Fruit fly (Drosophila melanogaster) whole organism, embryonic: ENCODE data around the gene CG17028.

Experiments
- Aef1 ChIP-seq: fragments of 200-800 bp; sonication (Bioruptor generic); IDR thresholded peaks from 3 replicates; pipeline ENCODE4 v1.3.6; 2022; ENCODE audit warnings: missing biosample characterization, missing genetic modification characterization
- CG10267 ChIP-seq: fragments of 200-800 bp; sonication (Bioruptor generic); optimal IDR thresholded peaks from 2 replicates; lab custom pipeline; 2018; ENCODE audit warnings: missing biosample characterization, mild to moderate bottlenecking, missing genetic modification characterization, moderate library complexity
- CG10959 ChIP-seq: fragments of 200-800 bp; sonication (Bioruptor generic); IDR thresholded peaks from 2 replicates; pipeline ENCODE4 v1.3.6; 2022; ENCODE audit warnings: missing biosample characterization, missing genetic modification characterization
- CG11093 ChIP-seq: fragments of 200-800 bp; sonication (Bioruptor generic); IDR thresholded peaks from 3 replicates; pipeline ENCODE4 v1.3.6; 2022; ENCODE audit warnings: missing biosample characterization, missing genetic modification characterization
- CG12104 ChIP-seq: fragments of 200-800 bp; sonication (Bioruptor generic); optimal IDR thresholded peaks from 3 replicates; lab custom pipeline; 2016; ENCODE audit warnings: missing biosample characterization, missing genetic modification characterization
- CG12155 ChIP-seq: fragments of 200-800 bp; sonication (Bioruptor generic); optimal IDR thresholded peaks from 3 replicates; lab custom pipeline; 2016; ENCODE audit warnings: missing biosample characterization, missing genetic modification characterization
- CG14441 ChIP-seq: fragments of 200-800 bp; sonication (Bioruptor generic); IDR thresholded peaks from 2 replicates; pipeline ENCODE4 v1.3.6; 2022; ENCODE audit warnings: missing biosample characterization, missing genetic modification characterization
- CG15479 ChIP-seq: fragments of 200-800 bp; sonication (Bioruptor generic); optimal IDR thresholded peaks from 3 replicates; lab custom pipeline; 2019; ENCODE audit warnings: missing biosample characterization, mild to moderate bottlenecking, missing genetic modification characterization, moderate library complexity
- CG17328 ChIP-seq: fragments of 200-800 bp; sonication (Bioruptor generic); IDR thresholded peaks from 2 replicates; pipeline ENCODE4 v1.3.6; 2022; ENCODE audit warnings: missing biosample characterization, missing genetic modification characterization
- CG18619 ChIP-seq: fragments of 200-800 bp; sonication (Bioruptor generic); optimal IDR thresholded peaks from 3 replicates; lab custom pipeline; 2017; ENCODE audit warnings: missing biosample characterization, mild to moderate bottlenecking, missing genetic modification characterization
- CG31388 ChIP-seq: fragments of 200-800 bp; sonication (Bioruptor generic); optimal IDR thresholded peaks from 2 replicates; lab custom pipeline; 2016; ENCODE audit warnings: missing biosample characterization, missing genetic modification characterization
- CG3726 ChIP-seq: fragments of 200-800 bp; sonication (Bioruptor generic); IDR thresholded peaks from 3 replicates; pipeline ENCODE4, ENCODE4 v1.3.6; 2022; ENCODE audit warnings: missing biosample characterization, missing genetic modification characterization
- CG3838 ChIP-seq: fragments of 200-800 bp; sonication (Bioruptor generic); optimal IDR thresholded peaks from 3 replicates; lab custom pipeline; 2016; ENCODE audit warnings: missing biosample characterization, missing genetic modification characterization
- CG4282 ChIP-seq: fragments of 200-800 bp; sonication (Bioruptor generic); optimal IDR thresholded peaks from 2 replicates; lab custom pipeline; 2016; ENCODE audit warnings: missing biosample characterization, missing genetic modification characterization
- CG4328 ChIP-seq: fragments of 200-800 bp; sonication (Bioruptor generic); optimal IDR thresholded peaks from 3 replicates; lab custom pipeline; 2017; ENCODE audit warnings: missing biosample characterization, missing genetic modification reagents, missing genetic modification characterization
- CG4360 ChIP-seq: fragments of 200-800 bp; sonication (Bioruptor generic); IDR thresholded peaks from 2 replicates; pipeline ENCODE4 v1.3.6; 2022; ENCODE audit warnings: missing biosample characterization, missing genetic modification characterization
- CG43689 ChIP-seq: fragments of 200-800 bp; sonication (Bioruptor generic); IDR thresholded peaks from 2 replicates; pipeline ENCODE4 v1.3.6; 2022; ENCODE audit warnings: missing biosample characterization, missing genetic modification characterization
- CG4820 ChIP-seq: fragments of 200-800 bp; sonication (Bioruptor generic); optimal IDR thresholded peaks from 3 replicates; lab custom pipeline; 2016; ENCODE audit warnings: missing biosample characterization, missing genetic modification characterization
- CG6272 ChIP-seq: fragments of 200-800 bp; sonication (Bioruptor generic); IDR thresholded peaks from 2 replicates; pipeline ENCODE4 v1.3.6; 2022; ENCODE audit warnings: missing biosample characterization, missing genetic modification characterization
- CG7963 ChIP-seq: fragments of 200-800 bp; sonication (Bioruptor generic); IDR thresholded peaks from 3 replicates; pipeline ENCODE4 v1.3.6; 2022; ENCODE audit warnings: missing biosample characterization, missing genetic modification characterization; ENCODE audit not compliant: partially characterized antibody
- CG9797 ChIP-seq: fragments of 200-800 bp; sonication (Bioruptor generic); optimal IDR thresholded peaks from 3 replicates; lab custom pipeline; 2018; ENCODE audit warnings: missing biosample characterization, mild to moderate bottlenecking, missing genetic modification characterization
- CHES-1-like ChIP-seq: fragments of 200-800 bp; sonication (Bioruptor generic); optimal IDR thresholded peaks from 2 replicates; lab custom pipeline; 2016; ENCODE audit warnings: missing biosample characterization, missing genetic modification characterization
- Dip3 ChIP-seq: fragments of 200-800 bp; sonication (Bioruptor generic); optimal IDR thresholded peaks from 3 replicates; lab custom pipeline; 2016; ENCODE audit warnings: missing biosample characterization, missing genetic modification characterization
- Fer2 ChIP-seq: fragments of 200-800 bp; sonication (Bioruptor generic); optimal IDR thresholded peaks from 2 replicates; lab custom pipeline; 2018; ENCODE audit warnings: missing biosample characterization, mild to moderate bottlenecking, missing genetic modification characterization, moderate library complexity
- GATAe ChIP-seq: fragments of 200-800 bp; sonication (Bioruptor generic); conservative IDR thresholded peaks from 2 replicates; pipeline ENCODE4 v1.3.6; 2022; ENCODE audit warnings: missing biosample characterization, missing genetic modification characterization
- Gsc ChIP-seq: fragments of 200-800 bp; sonication (Bioruptor generic); IDR thresholded peaks from 2 replicates; pipeline ENCODE4 v1.3.6; 2022; ENCODE audit warnings: missing biosample characterization, missing genetic modification characterization
- Lhr ChIP-seq: fragments of 200-800 bp; sonication (Bioruptor generic); optimal IDR thresholded peaks from 3 replicates; lab custom pipeline; 2017; ENCODE audit warnings: mild to moderate bottlenecking, missing biosample characterization, missing genetic modification reagents, missing genetic modification characterization
- Mes4 ChIP-seq: fragments of 200-800 bp; sonication (Bioruptor generic); optimal IDR thresholded peaks from 2 replicates; lab custom pipeline; 2016; ENCODE audit warnings: missing biosample characterization, missing genetic modification characterization
- Oli ChIP-seq: fragments of 200-800 bp; sonication (Bioruptor generic); optimal IDR thresholded peaks from 2 replicates; lab custom pipeline; 2018; ENCODE audit warnings: missing biosample characterization, mild to moderate bottlenecking, missing genetic modification characterization, moderate library complexity
- Pdp1 ChIP-seq, 2 experiments: fragments of 200-800 bp; sonication (Bioruptor generic); optimal IDR thresholded peaks; 3 replicates each; lab custom pipeline; 2016; ENCODE audit warnings: missing biosample characterization in 2 of 2, missing genetic modification characterization in 2 of 2, mild to moderate bottlenecking in 1 of 2, moderate library complexity in 1 of 2
- Side ChIP-seq: fragments of 200-800 bp; sonication (Bioruptor generic); optimal IDR thresholded peaks from 2 replicates; lab custom pipeline; 2016; ENCODE audit warnings: missing biosample characterization, missing genetic modification characterization
- Sox102F ChIP-seq: fragments of 200-800 bp; sonication (Bioruptor generic); optimal IDR thresholded peaks from 2 replicates; lab custom pipeline; 2018; ENCODE audit warnings: missing biosample characterization, mild to moderate bottlenecking, missing genetic modification characterization, moderate library complexity
- Stat92E ChIP-seq, 3 experiments: fragments of >200 bp in 2 of 3; fragments of 200-800 bp in 1 of 3; sonication (Bioruptor generic) in 1 of 3; optimal IDR thresholded peaks; 2 replicates each; lab custom pipeline; 2017 to 2019; ENCODE audit warnings: missing biosample characterization in 3 of 3, missing genetic modification characterization in 3 of 3, mild to moderate bottlenecking in 1 of 3, moderate library complexity in 1 of 3
- YL-1 ChIP-seq: fragments of 200-800 bp; sonication (Bioruptor generic); optimal IDR thresholded peaks from 3 replicates; lab custom pipeline; 2017; ENCODE audit warnings: missing biosample characterization, mild to moderate bottlenecking, missing genetic modification characterization
- abd-A ChIP-seq: fragments of 200-800 bp; sonication (Bioruptor generic); optimal IDR thresholded peaks from 3 replicates; lab custom pipeline; 2019; ENCODE audit warnings: missing biosample characterization, mild to moderate bottlenecking, missing genetic modification characterization, moderate library complexity
- ara ChIP-seq: fragments of 200-800 bp; sonication (Bioruptor generic); IDR thresholded peaks from 2 replicates; pipeline ENCODE4 v1.3.6; 2022; ENCODE audit warnings: missing biosample characterization, missing genetic modification characterization
- az2 ChIP-seq: fragments of 200-800 bp; sonication (Bioruptor generic); optimal IDR thresholded peaks from 3 replicates; lab custom pipeline; 2016; ENCODE audit warnings: missing biosample characterization, missing genetic modification characterization
- br ChIP-seq: fragments of >200 bp; optimal IDR thresholded peaks from 2 replicates; lab custom pipeline; 2017
- ems ChIP-seq: fragments of 200-800 bp; sonication (Bioruptor generic); optimal IDR thresholded peaks from 3 replicates; lab custom pipeline; 2016; ENCODE audit warnings: missing biosample characterization, missing genetic modification characterization
- eyg ChIP-seq: fragments of 200-800 bp; sonication (Bioruptor generic); optimal IDR thresholded peaks from 3 replicates; lab custom pipeline; 2016; ENCODE audit warnings: missing biosample characterization, missing genetic modification characterization
- kah ChIP-seq: fragments of 200-800 bp; sonication (Bioruptor generic); optimal IDR thresholded peaks from 2 replicates; lab custom pipeline; 2018; ENCODE audit warnings: missing biosample characterization, mild to moderate bottlenecking, missing genetic modification characterization
- lilli ChIP-seq: fragments of 200-800 bp; sonication (Bioruptor generic); optimal IDR thresholded peaks from 3 replicates; lab custom pipeline; 2016; ENCODE audit warnings: missing biosample characterization, missing genetic modification characterization
- nmo ChIP-seq: fragments of 200-800 bp; sonication (Bioruptor generic); optimal IDR thresholded peaks from 2 replicates; lab custom pipeline; 2018; ENCODE audit warnings: missing biosample characterization, mild to moderate bottlenecking, missing genetic modification characterization, moderate library complexity
- psq ChIP-seq: fragments of 200-800 bp; sonication (Bioruptor generic); optimal IDR thresholded peaks from 2 replicates; lab custom pipeline; 2017; ENCODE audit warnings: missing biosample characterization, missing genetic modification characterization
- seq ChIP-seq: fragments of 200-800 bp; sonication (Bioruptor generic); IDR thresholded peaks from 2 replicates; pipeline ENCODE4 v1.3.6; 2022; ENCODE audit warnings: missing biosample characterization, missing genetic modification characterization
- stwl ChIP-seq: fragments of 200-800 bp; sonication (Bioruptor generic); optimal IDR thresholded peaks from 3 replicates; lab custom pipeline; 2018; ENCODE audit warnings: missing biosample characterization, mild to moderate bottlenecking, missing genetic modification characterization, moderate library complexity
- sug ChIP-seq: fragments of 200-800 bp; optimal IDR thresholded peaks from 2 replicates; lab custom pipeline; 2019; ENCODE audit warnings: missing biosample characterization, mild to moderate bottlenecking, missing genetic modification characterization, moderate library complexity
- toy ChIP-seq: fragments of 200-800 bp; sonication (Bioruptor generic); IDR thresholded peaks from 2 replicates; pipeline ENCODE4 v1.3.6; 2022; ENCODE audit warnings: missing biosample characterization, missing genetic modification characterization
- usp ChIP-seq: fragments of >200 bp; optimal IDR thresholded peaks from 2 replicates; lab custom pipeline; 2017; ENCODE audit warnings: missing biosample characterization, missing genetic modification characterization
- vvl ChIP-seq: fragments of 200-800 bp; sonication (Bioruptor generic); IDR thresholded peaks from 2 replicates; pipeline ENCODE4 v1.3.6; 2022; ENCODE audit warnings: missing biosample characterization, missing genetic modification characterization
- zf30C ChIP-seq: fragments of 200-800 bp; sonication (Bioruptor generic); optimal IDR thresholded peaks from 3 replicates; lab custom pipeline; 2018; ENCODE audit warnings: missing biosample characterization, mild to moderate bottlenecking, missing genetic modification characterization

Gene CG17028

DNA sequence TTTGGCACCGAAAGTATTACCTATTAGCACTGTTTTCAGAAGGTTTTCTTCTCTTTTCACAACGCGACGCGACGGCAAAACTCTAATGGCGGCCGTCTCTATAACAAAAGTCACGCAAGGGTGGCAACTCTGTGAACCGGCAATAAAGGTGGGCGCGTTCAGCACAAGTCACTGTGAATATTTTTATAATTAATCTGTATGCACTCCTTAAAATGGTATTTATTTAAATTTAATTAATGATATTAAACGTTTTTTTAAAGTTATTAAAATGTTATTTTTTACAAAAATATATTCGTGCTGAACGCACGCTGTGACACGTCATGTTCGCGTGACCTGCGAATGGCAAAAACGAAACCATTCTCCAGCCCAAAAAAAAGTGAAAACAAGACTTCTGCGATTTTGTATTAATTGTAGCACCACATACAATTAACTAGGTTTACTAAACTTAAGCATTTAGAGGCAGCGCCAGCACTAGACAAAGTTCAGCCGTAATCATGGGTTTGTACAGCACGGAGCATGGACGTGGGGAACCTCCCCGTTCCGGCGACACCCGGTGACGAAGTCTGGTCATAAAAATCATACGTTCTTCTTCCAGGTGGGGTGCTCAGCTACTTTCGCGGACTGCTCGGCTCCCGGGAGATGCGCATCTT, 4.6 kb downstream of the CG17028 start, which contains the start of the genes brm and Arl1 (continued):
- TF ChIP-seq Oli (tag; lab: Kevin White, UChicago): peak; percentile 97
- peak; percentile 74 for TF ChIP-seq CHES-1-like (GFP tag; lab: Kevin White, UChicago)
- peak; percentile 99 for TF ChIP-seq YL-1 (GFP tag; lab: Kevin White, UChicago)
- peak; percentile 98 for TF ChIP-seq CG11093 (GFP tag; lab: Robert Waterston, UW)
- peak; percentile 81 for TF ChIP-seq Side (GFP tag; lab: Kevin White, UChicago)
- TF ChIP-seq Fer2 (tag; lab: Kevin White, UChicago): peak; percentile 98
- TF ChIP-seq CG18619: peak; percentile 98
- TF ChIP-seq CG14441 (GFP tag; lab: Robert Waterston, UW): peak; percentile 99
- TF ChIP-seq ems (GFP tag; lab: Kevin White, UChicago): peak; percentile 94
- TF ChIP-seq sug (tag; lab: Kevin White, UChicago): peak; percentile 98
- peak; percentile 100 for TF ChIP-seq vvl (GFP tag; lab: Robert Waterston, UW)
- TF ChIP-seq Gsc (GFP tag; lab: Robert Waterston, UW): peak; percentile 98
- peak; percentile 92 to 93 for TF ChIP-seq Pdp1 (GFP tag; optimal IDR thresholded peaks at IDR 0.05; lab: Kevin White, UChicago)
- no peak for TF ChIP-seq stwl
- TF ChIP-seq lilli: peak; percentile 98
- TF ChIP-seq CG4282 (GFP tag; lab: Kevin White, UChicago): peak; percentile 51
- peak; percentile 95 for TF ChIP-seq CG31388 (GFP tag; lab: Kevin White, UChicago)
- no peak for TF ChIP-seq abd-A
- peak; percentile 69 for TF ChIP-seq CG9797 (GFP tag; lab: Kevin White, UChicago)
- TF ChIP-seq zf30C (GFP tag; lab: Kevin White, UChicago): peak; percentile 60
- peak; percentile 98 for TF ChIP-seq seq (GFP tag; lab: Robert Waterston, UW)
- TF ChIP-seq CG6272 (GFP tag; lab: Robert Waterston, UW): peak; percentile 99
- peak; percentile 97 for TF ChIP-seq CG12155
- peak; percentile 57 for TF ChIP-seq eyg (GFP tag; lab: Kevin White, UChicago)
- TF ChIP-seq CG10959 (GFP tag; lab: Robert Waterston, UW): peak; percentile 97
- peak; percentile 94 for TF ChIP-seq psq (GFP tag; lab: Kevin White, UChicago)
- peak; percentile 85 for TF ChIP-seq CG4360 (GFP tag; lab: Robert Waterston, UW)
- peak; percentile 99 for TF ChIP-seq CG4328 (GFP tag; lab: Kevin White, UChicago)
- TF ChIP-seq CG43689: peak; percentile 96
- peak; percentile 99 for TF ChIP-seq ara
- peak; percentile 33 for TF ChIP-seq CG15479
- no peak for TF ChIP-seq CG7963
- peak; percentile 97 for TF ChIP-seq CG4820 (GFP tag; lab: Kevin White, UChicago)
- TF ChIP-seq az2 (GFP tag; lab: Kevin White, UChicago): peak; percentile 97
- no peak for TF ChIP-seq br (lab: Kevin White, UChicago)
- peak; percentile 97 for TF ChIP-seq toy (GFP tag; lab: Robert Waterston, UW)
- peak; percentile 99 for TF ChIP-seq Aef1
- peak; percentile 31 for TF ChIP-seq Mes4 (GFP tag; lab: Kevin White, UChicago)
- TF ChIP-seq Sox102F (GFP tag; lab: Kevin White, UChicago): peak; percentile 98
- TF ChIP-seq GATAe (GFP tag; lab: Robert Waterston, UW): peak; percentile 99
- peak; percentile 90 for TF ChIP-seq Dip3 (GFP tag; lab: Kevin White, UChicago)
- TF ChIP-seq CG12104 (GFP tag; lab: Kevin White, UChicago): peak; percentile 98
- TF ChIP-seq CG10267 (tag; lab: Kevin White, UChicago): peak; percentile 93
- no peak for TF ChIP-seq usp (GFP tag; lab: Kevin White, UChicago)
- peak; percentile 99 for TF ChIP-seq nmo
- peak; percentile 98 for TF ChIP-seq CG3726 (GFP tag; lab: Robert Waterston, UW)
- peak in 1 of 3 experiments; percentile 89 for TF ChIP-seq Stat92E (GFP tag; optimal IDR thresholded peaks at IDR 0.05; lab: Kevin White, UChicago)
- peak; percentile 99 for TF ChIP-seq CG17328 (GFP tag; lab: Robert Waterston, UW)
- peak; percentile 92 for TF ChIP-seq kah (GFP tag; lab: Kevin White, UChicago)
- peak; percentile 78 for TF ChIP-seq CG3838
- TF ChIP-seq Lhr (GFP tag; lab: Kevin White, UChicago): peak; percentile 93
